Worm (Caenorhabditis elegans): Measurements from ENCODE around the gene lec-2.
"Not testable (repeated sequence)": the region's sequence is repeated elsewhere in the genome, so short reads cannot be mapped to it uniquely, and the experiment has no call there.

ce11 chrII:10033163-10033871, 17.3 kb upstream of the lec-2 start, which contains the start of gene mtcu-2:
- not testable (repeated sequence) for TF ChIP-seq ama-1 (optimal IDR thresholded peaks at IDR 0.05); nhr-12 (tag; optimal IDR thresholded peaks at IDR 0.05); unc-39 (tag; optimal IDR thresholded peaks at IDR 0.05); ZK546.5 (tag; optimal IDR thresholded peaks at IDR 0.05); ztf-11 (tag; optimal IDR thresholded peaks at IDR 0.05); aly-2 (tag; optimal IDR thresholded peaks at IDR 0.05); ceh-82 (tag; optimal IDR thresholded peaks at IDR 0.05); ceh-16 (tag; optimal IDR thresholded peaks at IDR 0.05); skn-1 (tag; optimal IDR thresholded peaks at IDR 0.05)
- peak; percentile 63 to 85 for TF ChIP-seq lsy-2 (tag; optimal IDR thresholded peaks at IDR 0.05)
- peak; percentile 46 for TF ChIP-seq ztf-4 (tag; optimal IDR thresholded peaks at IDR 0.05)
- peak; percentile 42 for TF ChIP-seq fos-1 (tag; optimal IDR thresholded peaks at IDR 0.05)

All from whole organism, L2 larva.